Worm (Caenorhabditis elegans): Measurements from ENCODE around the gene sre-3.
A peak's percentile ranks its signal among the peaks of the same experiment; 100 is the strongest.

Gene sre-3

DNA sequence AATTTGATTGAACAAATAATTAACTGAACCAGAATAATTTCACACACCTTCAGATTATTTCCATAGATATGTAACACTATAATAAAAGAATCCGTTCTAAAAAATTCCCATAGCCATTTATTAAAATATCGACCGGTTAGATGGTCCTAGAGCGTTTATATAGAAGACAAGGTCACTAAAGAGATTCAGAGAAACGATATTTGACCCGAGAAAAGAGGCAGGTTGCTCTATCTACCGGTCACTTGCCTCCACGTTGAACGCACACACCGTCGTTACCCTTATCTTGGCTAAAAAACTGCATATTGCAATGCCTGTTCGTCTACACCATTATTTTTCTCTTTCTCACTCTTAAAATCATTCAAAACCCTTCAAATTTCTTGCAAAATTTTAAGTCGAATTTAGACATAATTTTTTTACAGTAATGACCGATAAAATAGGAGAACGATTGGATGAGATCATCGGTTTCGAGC is 4.4 kb upstream of the sre-3 start, which contains the start of gene C07D10.5:
Gene C07D10.5 (plus strand): TSS at position 420 of the 470 bp plus-strand sequence.
- TF ChIP-seq ama-1 (optimal IDR thresholded peaks at IDR 0.05) (no peak), egl-27 (tag; optimal IDR thresholded peaks at IDR 0.05) (no peak), daf-12 (tag; optimal IDR thresholded peaks at IDR 0.05) (no peak), ceh-28 (tag; optimal IDR thresholded peaks at IDR 0.05) (no peak), nhr-28 (tag; optimal IDR thresholded peaks at IDR 0.05) (no peak), lsy-12 (tag; optimal IDR thresholded peaks at IDR 0.05) (no peak)

DNA sequence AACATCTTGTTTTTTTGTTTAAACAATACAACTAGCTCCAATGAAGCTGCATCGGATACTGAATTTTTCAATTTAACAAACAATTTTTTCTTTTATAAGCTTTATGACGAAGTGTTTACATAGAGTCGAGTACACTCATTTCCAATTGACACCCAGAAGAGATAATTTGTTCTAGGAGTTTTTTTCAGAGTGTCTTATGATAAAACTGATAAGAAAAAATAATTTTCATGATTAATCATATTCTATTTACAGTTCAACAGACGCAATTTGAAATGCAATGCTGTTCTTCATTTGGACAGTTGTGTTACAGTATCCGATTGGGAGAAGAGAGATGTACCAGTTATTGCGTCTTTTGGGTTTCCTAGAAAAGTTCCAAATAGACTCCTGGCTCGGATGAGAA is 3.6 kb upstream of the sre-3 start:
- TF ChIP-seq sea-2 (GFP tag; optimal IDR thresholded peaks at IDR 0.05) (no peak), nhr-25 (tag; optimal IDR thresholded peaks at IDR 0.05) (no peak), ama-1 (optimal IDR thresholded peaks at IDR 0.05) (no peak), hmg-11 (tag; optimal IDR thresholded peaks at IDR 0.05) (no peak), ztf-4 (tag; optimal IDR thresholded peaks at IDR 0.05) (no peak), unc-39 (tag; optimal IDR thresholded peaks at IDR 0.05) (no peak), pha-4 (tag; optimal IDR thresholded peaks at IDR 0.05) (peak; percentile 55), elt-2 (tag; optimal IDR thresholded peaks at IDR 0.05) (peak; percentile 66), nhr-77 (tag; optimal IDR thresholded peaks at IDR 0.05) (no peak), egl-27 (tag; optimal IDR thresholded peaks at IDR 0.05) (no peak), pqm-1 (tag; optimal IDR thresholded peaks at IDR 0.05) (no peak), mdl-1 (tag; optimal IDR thresholded peaks at IDR 0.05) (no peak), lin-39 (tag; optimal IDR thresholded peaks at IDR 0.05) (no peak), fkh-10 (GFP tag; optimal IDR thresholded peaks at IDR 0.05) (no peak), R02D3.7 (tag; optimal IDR thresholded peaks at IDR 0.05) (no peak)

DNA sequence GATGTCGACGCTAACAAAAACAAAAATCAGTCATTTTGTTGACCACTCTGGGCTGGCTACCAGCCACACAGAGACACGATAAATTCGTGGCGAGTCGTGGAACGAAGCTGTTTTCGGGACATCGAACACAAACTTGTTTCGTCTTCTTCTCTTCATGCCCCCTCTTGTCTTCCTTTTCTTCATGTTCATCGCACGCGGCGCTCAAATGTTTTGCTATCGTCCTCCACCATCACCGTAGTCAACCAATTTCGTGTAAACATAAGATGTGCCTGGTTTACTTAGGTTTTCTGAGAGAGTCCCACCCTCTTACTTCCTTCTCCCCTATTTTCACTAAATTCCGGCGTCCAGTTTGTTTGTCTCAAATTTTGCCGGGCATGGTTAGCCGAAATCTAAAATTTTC is 4.8 kb downstream of the sre-3 start:
- peak; percentile 23 for TF ChIP-seq nhr-25 (tag; optimal IDR thresholded peaks at IDR 0.05)
- no peak for TF ChIP-seq ceh-16 (tag; optimal IDR thresholded peaks at IDR 0.05)
- peak; percentile 30 for TF ChIP-seq nhr-43 (tag; optimal IDR thresholded peaks at IDR 0.05; ENCODE audit: poor library complexity, severe bottlenecking)
- peak; percentile 15 for TF ChIP-seq nhr-23 (tag; optimal IDR thresholded peaks at IDR 0.05)

DNA sequence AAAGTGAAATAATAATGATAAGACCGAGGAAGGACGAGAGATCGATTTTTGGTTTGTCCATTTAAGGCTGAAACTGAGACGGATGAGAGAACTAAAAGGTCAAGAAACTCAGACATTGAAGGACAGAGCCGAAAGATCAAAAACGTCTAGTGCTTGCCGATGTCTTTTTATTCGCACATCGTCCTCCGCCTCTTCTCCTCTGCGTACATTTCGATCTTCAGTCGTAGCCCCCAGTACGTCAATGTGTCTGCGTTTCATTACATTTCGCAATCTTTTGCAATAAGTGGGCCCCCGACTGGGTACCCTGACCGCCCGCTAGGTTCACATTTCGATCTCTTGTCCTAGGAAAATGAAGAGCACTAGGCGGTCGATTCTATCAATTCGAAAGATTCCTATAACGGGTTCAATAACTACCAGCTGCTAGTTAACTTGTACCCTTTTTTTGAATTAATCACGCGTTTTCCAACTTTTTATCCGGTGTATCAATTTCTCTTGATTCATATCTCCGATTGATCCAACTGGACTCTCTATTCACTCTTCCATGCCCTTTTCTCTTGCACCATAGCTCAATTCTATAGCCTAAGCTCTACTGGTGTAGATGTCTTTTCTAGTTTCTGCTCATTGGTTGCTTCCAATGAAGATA is 6.6 kb downstream of the sre-3 start:
- no peak for TF ChIP-seq zag-1 (tag; optimal IDR thresholded peaks at IDR 0.05)
- TF ChIP-seq eor-1 (tag; optimal IDR thresholded peaks at IDR 0.05) = no peak
- TF ChIP-seq egl-5 (tag; optimal IDR thresholded peaks at IDR 0.05) = peak; percentile 56
- peak; percentile 87 for TF ChIP-seq hmg-11 (tag; optimal IDR thresholded peaks at IDR 0.05)
- no peak for TF ChIP-seq ztf-11 (tag; optimal IDR thresholded peaks at IDR 0.05)
- TF ChIP-seq ceh-16 (tag; optimal IDR thresholded peaks at IDR 0.05) = no peak
- TF ChIP-seq ceh-82 (tag; optimal IDR thresholded peaks at IDR 0.05) = no peak
- no peak for TF ChIP-seq tbx-2 (tag; optimal IDR thresholded peaks at IDR 0.05)
- TF ChIP-seq ceh-9 (tag; optimal IDR thresholded peaks at IDR 0.05) = no peak
- no peak for TF ChIP-seq nhr-11 (tag; optimal IDR thresholded peaks at IDR 0.05)
- TF ChIP-seq ztf-4 (tag; optimal IDR thresholded peaks at IDR 0.05) = no peak
- peak; percentile 48 for TF ChIP-seq R02D3.7 (tag; optimal IDR thresholded peaks at IDR 0.05)
- no peak for TF ChIP-seq aly-2 (tag; optimal IDR thresholded peaks at IDR 0.05)
- peak; percentile 47 for TF ChIP-seq pqm-1 (tag; optimal IDR thresholded peaks at IDR 0.05)
- no peak for TF ChIP-seq nhr-12 (tag; optimal IDR thresholded peaks at IDR 0.05)
- no peak for TF ChIP-seq skn-1 (tag; optimal IDR thresholded peaks at IDR 0.05)
- TF ChIP-seq nhr-25 (tag; optimal IDR thresholded peaks at IDR 0.05) = peak; percentile 85
- no peak for TF ChIP-seq nhr-28 (tag; optimal IDR thresholded peaks at IDR 0.05)
- no peak for TF ChIP-seq egl-27 (tag; optimal IDR thresholded peaks at IDR 0.05)
- TF ChIP-seq nhr-237 (tag; optimal IDR thresholded peaks at IDR 0.05) = no peak
- peak; percentile 63 for TF ChIP-seq lin-39 (tag; optimal IDR thresholded peaks at IDR 0.05)
- TF ChIP-seq mdl-1 (tag; optimal IDR thresholded peaks at IDR 0.05) = no peak
- TF ChIP-seq fkh-2 (tag; optimal IDR thresholded peaks at IDR 0.05) = no peak
- TF ChIP-seq ceh-28 (tag; optimal IDR thresholded peaks at IDR 0.05) = peak; percentile 49
- no peak for TF ChIP-seq nhr-76 (tag; optimal IDR thresholded peaks at IDR 0.05)
- TF ChIP-seq fkh-10 (GFP tag; optimal IDR thresholded peaks at IDR 0.05) = no peak
- peak; percentile 66 for TF ChIP-seq nfya-1 (tag; optimal IDR thresholded peaks at IDR 0.05; ENCODE audit: insufficient read depth)
- peak; percentile 21 for TF ChIP-seq elt-1 (tag; optimal IDR thresholded peaks at IDR 0.05)
- peak; percentile 68 for TF ChIP-seq elt-2 (tag; optimal IDR thresholded peaks at IDR 0.05)
- no peak for TF ChIP-seq mml-1 (tag; optimal IDR thresholded peaks at IDR 0.05)
- TF ChIP-seq nhr-23 (tag; optimal IDR thresholded peaks at IDR 0.05) = peak; percentile 54
- no peak for TF ChIP-seq ZK546.5 (tag; optimal IDR thresholded peaks at IDR 0.05)
- TF ChIP-seq jun-1 (tag; optimal IDR thresholded peaks at IDR 0.05) = peak; percentile 65
- TF ChIP-seq fos-1 (tag; optimal IDR thresholded peaks at IDR 0.05) = peak; percentile 42
- peak; percentile 4 for TF ChIP-seq unc-62 (GFP tag; optimal IDR thresholded peaks at IDR 0.05)
- no peak for TF ChIP-seq nhr-77 (tag; optimal IDR thresholded peaks at IDR 0.05)
- TF ChIP-seq nhr-67 (tag; optimal IDR thresholded peaks at IDR 0.05) = no peak
- peak; percentile 8 for TF ChIP-seq snpc-4 (tag; optimal IDR thresholded peaks at IDR 0.05)
- no peak for TF ChIP-seq daf-12 (tag; optimal IDR thresholded peaks at IDR 0.05)
- no peak for TF ChIP-seq lsy-12 (tag; optimal IDR thresholded peaks at IDR 0.05)
- peak; percentile 49 for TF ChIP-seq pha-4 (tag; optimal IDR thresholded peaks at IDR 0.05)

Measured in whole organism, L3 larva.